Worm (Caenorhabditis elegans) whole organism, L2 larva: ENCODE measurements around the gene K11H12.11.

ENCODE experiments used
- C34F6.9 ChIP-seq: fragments of 150-350 bp; optimal IDR thresholded peaks from 2 replicates; lab custom pipeline; 2014; ENCODE audit warnings: missing biosample characterization, missing genetic modification characterization
- F13H6.1 ChIP-seq: sonication (generic microtip); optimal IDR thresholded peaks from 2 replicates; lab custom pipeline; 2016; ENCODE audit warnings: missing genetic modification characterization, missing compliant biosample characterization
- Y55F3AM.14 ChIP-seq: fragments of 200-800 bp; sonication (Bioruptor generic); optimal IDR thresholded peaks from 2 replicates; lab custom pipeline; 2018; ENCODE audit warnings: mild to moderate bottlenecking, missing genetic modification characterization, missing compliant biosample characterization
- ZK546.5 ChIP-seq: sonication (generic microtip); optimal IDR thresholded peaks from 2 replicates; lab custom pipeline; 2017; ENCODE audit warnings: missing biosample characterization, missing genetic modification characterization
- aly-2 ChIP-seq: fragments of 150-350 bp; optimal IDR thresholded peaks from 2 replicates; lab custom pipeline; 2014; ENCODE audit warnings: missing biosample characterization, missing genetic modification characterization
- ama-1 ChIP-seq: fragments of 150-350 bp; optimal IDR thresholded peaks from 2 replicates; lab custom pipeline; 2018; ENCODE audit warnings: inconsistent platforms
- blmp-1 ChIP-seq: sonication (generic microtip); optimal IDR thresholded peaks from 2 replicates; lab custom pipeline; 2017; ENCODE audit warnings: missing genetic modification characterization, mild to moderate bottlenecking, missing compliant biosample characterization, antibody characterized with exemption, moderate library complexity; ENCODE audit not compliant: insufficient read depth
- ceh-82 ChIP-seq: fragments of 150-350 bp; optimal IDR thresholded peaks from 2 replicates; lab custom pipeline; 2014; ENCODE audit warnings: missing biosample characterization, missing genetic modification characterization
- crh-2 ChIP-seq: sonication (generic microtip); optimal IDR thresholded peaks from 2 replicates; lab custom pipeline; 2017; ENCODE audit warnings: missing biosample characterization, missing genetic modification characterization
- dmd-4 ChIP-seq: sonication (generic microtip); optimal IDR thresholded peaks from 2 replicates; lab custom pipeline; 2017; ENCODE audit warnings: missing biosample characterization, missing genetic modification characterization
- egl-27 ChIP-seq: sonication (generic microtip); optimal IDR thresholded peaks from 3 replicates; lab custom pipeline; 2017; ENCODE audit warnings: missing biosample characterization, missing genetic modification reagents, missing genetic modification characterization
- elt-1 ChIP-seq: fragments of 150-350 bp; optimal IDR thresholded peaks from 2 replicates; lab custom pipeline; 2014; ENCODE audit warnings: missing biosample characterization, missing genetic modification characterization
- fos-1 ChIP-seq: fragments of 150-350 bp; optimal IDR thresholded peaks from 2 replicates; lab custom pipeline; 2014; ENCODE audit warnings: missing biosample characterization, missing genetic modification characterization
- gmeb-1 ChIP-seq: fragments of 150-350 bp; optimal IDR thresholded peaks from 2 replicates; lab custom pipeline; 2014; ENCODE audit warnings: missing biosample characterization, missing genetic modification characterization
- lin-11 ChIP-seq: fragments of 150-350 bp; sonication (generic microtip); optimal IDR thresholded peaks from 2 replicates; lab custom pipeline; 2014; ENCODE audit warnings: missing biosample characterization, missing genetic modification characterization, inconsistent platforms, mixed read lengths
- lin-13 ChIP-seq: fragments of 150-350 bp; optimal IDR thresholded peaks from 2 replicates; lab custom pipeline; 2014; ENCODE audit warnings: missing biosample characterization, missing genetic modification reagents, missing genetic modification characterization
- lsy-2 ChIP-seq, 2 experiments: fragments of 150-350 bp in 1 of 2; sonication (generic microtip) in 1 of 2; optimal IDR thresholded peaks; 2 replicates each; lab custom pipeline; 2014 to 2017; ENCODE audit warnings: missing biosample characterization in 2 of 2, missing genetic modification characterization in 2 of 2
- mab-5 ChIP-seq: fragments of 150-350 bp; optimal IDR thresholded peaks from 2 replicates; lab custom pipeline; 2014; ENCODE audit warnings: missing biosample characterization, missing genetic modification characterization
- mdl-1 ChIP-seq, 2 experiments: fragments of 150-350 bp in 1 of 2; sonication (generic microtip) in 1 of 2; optimal IDR thresholded peaks; 2 replicates each; lab custom pipeline; 2017; ENCODE audit warnings: missing biosample characterization in 2 of 2, missing genetic modification characterization in 2 of 2
- nhr-10 ChIP-seq: sonication (generic microtip); optimal IDR thresholded peaks from 2 replicates; lab custom pipeline; 2017; ENCODE audit warnings: missing biosample characterization, missing genetic modification characterization
- nhr-12 ChIP-seq: fragments of 150-350 bp; optimal IDR thresholded peaks from 2 replicates; lab custom pipeline; 2014; ENCODE audit warnings: missing biosample characterization, missing genetic modification characterization
- nhr-129 ChIP-seq: fragments of 150-350 bp; optimal IDR thresholded peaks from 2 replicates; lab custom pipeline; 2014; ENCODE audit warnings: missing biosample characterization, missing genetic modification characterization
- nhr-23 ChIP-seq: fragments of 150-350 bp; optimal IDR thresholded peaks from 2 replicates; lab custom pipeline; 2014; ENCODE audit warnings: missing biosample characterization, missing genetic modification reagents, missing genetic modification characterization
- nhr-237 ChIP-seq: fragments of 150-350 bp; optimal IDR thresholded peaks from 2 replicates; lab custom pipeline; 2014; ENCODE audit warnings: missing biosample characterization, missing genetic modification characterization
- nhr-25 ChIP-seq: fragments of 150-350 bp; sonication (generic microtip); optimal IDR thresholded peaks from 3 replicates; lab custom pipeline; 2014; ENCODE audit warnings: missing biosample characterization, missing genetic modification characterization
- nhr-6 ChIP-seq: fragments of 150-350 bp; optimal IDR thresholded peaks from 2 replicates; lab custom pipeline; 2014; ENCODE audit warnings: missing biosample characterization, missing genetic modification characterization
- nhr-77 ChIP-seq: fragments of 150-350 bp; optimal IDR thresholded peaks from 2 replicates; lab custom pipeline; 2014; ENCODE audit warnings: missing biosample characterization, missing genetic modification characterization
- peb-1 ChIP-seq: fragments of 150-350 bp; optimal IDR thresholded peaks from 2 replicates; lab custom pipeline; 2014; ENCODE audit warnings: missing biosample characterization, missing genetic modification characterization
- sem-4 ChIP-seq: fragments of 150-350 bp; optimal IDR thresholded peaks from 2 replicates; lab custom pipeline; 2014; ENCODE audit warnings: missing biosample characterization, missing genetic modification reagents, missing genetic modification characterization
- skn-1 ChIP-seq: sonication (generic microtip); optimal IDR thresholded peaks from 2 replicates; lab custom pipeline; 2017; ENCODE audit warnings: missing biosample characterization, missing genetic modification characterization
- sma-9 ChIP-seq, 2 experiments: fragments of 150-350 bp in 1 of 2; sonication (generic microtip) in 1 of 2; optimal IDR thresholded peaks; 2 replicates each; lab custom pipeline; 2014 to 2016; ENCODE audit warnings: missing genetic modification characterization in 2 of 2, mild to moderate bottlenecking in 1 of 2, missing biosample characterization in 1 of 2, missing compliant biosample characterization in 1 of 2, missing genetic modification reagents in 1 of 2, moderate library complexity in 1 of 2
- unc-62 ChIP-seq: fragments of 150-350 bp; optimal IDR thresholded peaks from 2 replicates; lab custom pipeline; 2014; ENCODE audit warnings: missing biosample characterization, missing genetic modification reagents, missing genetic modification characterization
- ztf-1 ChIP-seq: fragments of 200-800 bp; sonication (Bioruptor generic); conservative IDR thresholded peaks from 2 replicates; pipeline ENCODE4 v1.3.6; 2022; ENCODE audit warnings: missing genetic modification characterization, missing compliant biosample characterization
- ztf-11 ChIP-seq: sonication (generic microtip); optimal IDR thresholded peaks from 2 replicates; lab custom pipeline; 2017; ENCODE audit warnings: missing biosample characterization, missing genetic modification characterization

K11H12.11 gene

DNA sequence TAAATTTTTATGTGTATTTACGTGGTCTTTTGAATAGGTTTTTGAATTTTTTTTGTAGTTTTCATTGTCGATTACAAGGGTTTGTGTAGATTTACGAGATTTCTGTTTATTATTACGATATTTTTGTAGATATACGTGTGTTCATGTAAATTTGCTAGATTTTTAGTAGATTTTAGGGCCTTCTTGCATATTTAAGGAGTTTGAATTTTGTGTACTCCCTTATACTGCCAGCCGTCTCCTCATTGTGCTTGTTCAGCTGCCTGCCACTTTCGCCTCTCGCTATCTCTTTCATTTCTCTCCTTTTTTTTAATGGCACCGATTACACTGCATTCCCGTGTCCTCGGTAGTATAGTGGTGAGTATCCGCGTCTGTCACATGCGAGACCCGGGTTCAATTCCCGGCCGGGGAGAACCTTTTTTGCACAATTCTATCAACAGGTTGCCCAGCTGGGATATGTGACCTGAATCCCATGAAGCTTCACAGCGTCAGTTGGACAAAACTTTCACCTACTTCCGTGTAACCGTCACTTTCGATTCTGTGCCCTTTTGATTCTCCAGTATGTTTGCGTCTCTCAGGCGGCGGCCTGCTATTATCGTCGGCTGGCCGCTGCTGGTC is 12.5 kb upstream of the K11H12.11 start (continued):
- TF ChIP-seq blmp-1 (tag; lab: Kevin White, UChicago) (peak; percentile 87), nhr-23 (tag; lab: Kevin White, UChicago) (no peak), ztf-1 (GFP tag; lab: Robert Waterston, UW) (no peak), aly-2 (tag; lab: Kevin White, UChicago) (no peak)

DNA sequence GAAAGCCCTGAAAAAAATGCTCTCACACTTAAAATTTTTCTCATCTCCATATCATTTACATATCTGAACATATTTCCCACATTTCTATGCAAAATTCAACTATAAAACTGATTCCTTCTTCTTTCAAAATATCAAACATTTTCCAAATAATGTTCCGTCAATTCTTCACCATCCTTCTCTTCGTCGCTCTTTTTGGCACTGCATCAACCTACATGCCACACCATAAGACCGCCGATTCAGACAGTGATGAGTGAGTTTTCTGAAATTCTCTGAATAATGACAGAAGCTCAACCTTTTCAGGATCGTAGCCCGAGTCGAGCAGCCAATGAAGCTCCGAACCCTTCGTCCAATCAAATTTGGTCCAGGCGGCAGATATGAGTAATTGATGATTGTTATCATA is 5.9 kb upstream of the K11H12.11 start, which contains the start of gene K11H12.5:
Gene K11H12.5 (plus strand): TSS at position 301 of the 400 bp plus-strand sequence.
- TF ChIP-seq gmeb-1 (no peak), nhr-23 (tag; lab: Kevin White, UChicago) (no peak), C34F6.9 (tag; lab: Kevin White, UChicago) (no peak), ceh-82 (tag; lab: Kevin White, UChicago) (no peak), lin-13 (GFP tag; lab: Kevin White, UChicago) (no peak), ama-1 (no peak), ztf-11 (tag; lab: Kevin White, UChicago) (no peak), ZK546.5 (tag; lab: Kevin White, UChicago) (no peak), nhr-77 (tag; lab: Kevin White, UChicago) (no peak)

DNA sequence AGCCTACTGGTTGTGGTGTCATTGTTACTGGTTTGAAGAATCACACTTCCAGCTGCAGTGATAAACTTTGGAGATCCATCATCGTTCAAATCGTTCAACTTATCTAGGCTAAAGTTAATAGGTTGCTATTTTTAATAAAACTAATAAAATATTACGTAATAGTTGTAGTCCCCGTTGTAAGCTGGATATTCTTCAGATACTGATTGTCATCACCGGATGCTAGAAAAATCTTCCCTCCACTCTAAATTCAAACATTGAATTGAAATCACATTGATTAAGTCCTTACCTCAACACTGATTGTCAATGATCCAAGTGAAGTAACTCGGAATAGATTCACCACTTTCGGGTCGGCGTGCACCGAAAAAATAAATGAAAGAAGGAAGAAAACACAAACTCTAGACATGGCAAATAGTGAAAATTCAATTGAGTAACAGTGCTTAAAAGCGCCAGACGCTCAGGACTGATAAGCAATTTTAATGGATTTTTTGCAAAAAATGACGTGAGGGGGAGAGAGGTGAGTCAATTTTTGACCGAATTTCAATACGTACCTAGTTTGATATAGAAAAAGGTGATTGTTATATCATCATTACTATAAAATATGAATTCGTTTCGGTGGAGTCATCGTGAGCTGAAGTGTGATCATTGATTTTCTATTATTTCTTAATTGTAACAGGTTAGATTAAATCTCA is 5.3 kb upstream of the K11H12.11 start, which contains the start of the genes K11H12.4 and K11H12.10:
Gene K11H12.4 (minus strand): TSS at position 413 of the 689 bp plus-strand sequence.
Gene K11H12.10 (plus strand): TSS at position 605 of the 689 bp plus-strand sequence.
- TF ChIP-seq lin-11 (tag; lab: Kevin White, UChicago) (no peak), F13H6.1 (tag; lab: Kevin White, UChicago) (no peak), lsy-2 (tag; optimal IDR thresholded peaks at IDR 0.05; lab: Kevin White, UChicago) (no peak), fos-1 (peak; percentile 81)
- TF ChIP-seq, all 48 proteins: peak for 1

DNA sequence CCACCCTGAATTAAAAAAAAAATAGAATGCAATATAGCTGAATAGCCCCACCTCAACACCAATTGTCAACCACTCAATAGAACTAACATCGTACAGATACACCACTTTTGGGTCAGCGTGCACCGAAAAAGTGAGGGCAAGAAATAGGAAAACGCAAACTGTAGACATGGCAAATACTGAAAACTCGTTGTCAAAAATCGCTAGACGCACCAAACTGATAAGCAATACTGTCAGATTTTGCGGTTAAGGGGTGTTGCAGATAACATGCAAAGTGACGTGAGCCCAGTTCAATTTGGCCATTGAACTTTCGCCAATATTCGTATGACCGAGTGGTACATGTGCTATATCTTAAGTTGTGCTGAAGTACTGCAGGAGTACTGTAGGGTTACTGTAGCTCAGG is 3.0 kb upstream of the K11H12.11 start, which contains the start of gene K11H12.3:
Gene K11H12.3 (minus strand): TSS at position 168 of the 400 bp plus-strand sequence.
- TF ChIP-seq fos-1 (peak; percentile 81), lin-11 (tag; lab: Kevin White, UChicago) (no peak), elt-1 (tag; lab: Kevin White, UChicago) (no peak), nhr-23 (tag; lab: Kevin White, UChicago) (no peak), nhr-25 (no peak), sma-9 (GFP tag; optimal IDR thresholded peaks at IDR 0.05; lab: Kevin White, UChicago) (peak; percentile 58), sma-9 (tag; optimal IDR thresholded peaks at IDR 0.05; lab: Kevin White, UChicago) (no peak)

DNA sequence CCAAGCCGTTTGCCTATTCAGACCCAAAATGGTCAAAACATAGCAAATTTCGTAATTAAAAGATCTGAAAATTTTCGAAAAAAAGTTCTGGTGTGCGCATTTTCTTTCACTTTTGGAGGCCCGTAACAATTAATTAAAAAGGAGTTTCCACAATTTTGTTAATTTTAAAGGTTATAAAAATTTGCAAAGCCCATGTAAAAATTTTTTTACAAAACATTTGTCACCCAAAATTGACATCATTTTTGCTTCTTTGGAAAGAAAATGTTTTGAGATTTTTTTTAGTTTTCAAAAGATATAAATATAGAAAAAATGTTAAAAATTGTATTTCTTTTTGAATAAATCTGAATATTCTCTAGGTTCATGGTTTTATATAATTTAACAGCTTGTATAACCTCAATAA is 3.4 kb downstream of the K11H12.11 start, which contains the start of gene K11H12.6:
Gene K11H12.6 (plus strand): TSS at position 301 of the 400 bp plus-strand sequence.
- TF ChIP-seq mab-5 (tag; lab: Kevin White, UChicago) (no peak), fos-1 (no peak), lin-11 (tag; lab: Kevin White, UChicago) (no peak), nhr-12 (tag; lab: Kevin White, UChicago) (no peak), ZK546.5 (tag; lab: Kevin White, UChicago) (no peak), mdl-1 (tag; optimal IDR thresholded peaks at IDR 0.05; lab: Kevin White, UChicago) (no peak)
- TF ChIP-seq, all 48 proteins: peak for 0

DNA sequence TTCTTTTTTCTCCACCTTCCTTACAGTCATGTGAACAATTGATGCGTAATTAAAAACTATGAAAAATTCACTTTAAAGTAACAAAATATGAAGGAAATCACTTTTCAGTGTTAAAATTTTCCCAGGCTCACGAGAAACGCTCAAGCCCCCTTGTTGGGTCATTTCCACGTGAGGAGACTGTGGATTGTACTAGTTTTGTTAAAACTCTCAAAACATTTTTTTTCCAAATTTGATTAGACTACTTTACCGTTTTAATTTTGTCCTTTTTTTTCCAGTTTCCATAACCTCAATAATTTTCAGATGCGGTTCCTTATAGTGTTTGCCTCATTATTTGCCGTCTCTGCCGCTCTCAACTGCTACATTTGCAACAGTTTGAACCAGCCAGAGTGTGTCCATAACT is 5.1 kb downstream of the K11H12.11 start, which contains the start of gene K11H12.7:
Gene K11H12.7 (plus strand): TSS at position 301 of the 400 bp plus-strand sequence.
- TF ChIP-seq nhr-6 (tag; lab: Kevin White, UChicago) (no peak), aly-2 (tag; lab: Kevin White, UChicago) (no peak), elt-1 (tag; lab: Kevin White, UChicago) (no peak), egl-27 (tag; lab: Kevin White, UChicago) (no peak), nhr-237 (tag; lab: Kevin White, UChicago) (no peak)

DNA sequence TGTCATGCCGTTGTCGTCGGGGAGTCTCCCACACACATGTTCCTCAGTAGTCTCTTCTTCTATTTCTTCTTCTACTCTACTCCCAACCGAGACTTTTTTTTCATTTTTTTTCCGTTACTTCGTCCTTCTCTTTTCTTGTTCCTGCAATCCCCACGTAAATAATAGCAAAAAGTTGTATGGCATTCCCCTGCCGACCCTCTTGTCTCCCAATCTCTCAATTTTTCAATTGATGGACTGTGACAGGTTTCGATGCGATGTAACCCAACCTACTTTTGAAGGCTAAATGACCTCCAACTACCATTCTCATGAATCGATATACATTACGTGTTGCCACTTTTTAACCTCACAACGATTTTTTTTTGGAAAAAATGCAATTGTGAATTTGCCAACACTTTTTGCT is 6.2 kb downstream of the K11H12.11 start:
- TF ChIP-seq dmd-4 = no peak
- no peak for TF ChIP-seq aly-2 (tag; lab: Kevin White, UChicago)
- no peak for TF ChIP-seq nhr-77 (tag; lab: Kevin White, UChicago)
- no peak for TF ChIP-seq lin-13 (GFP tag; lab: Kevin White, UChicago)
- TF ChIP-seq unc-62 (GFP tag; lab: Kevin White, UChicago) = no peak
- TF ChIP-seq skn-1 (tag; lab: Kevin White, UChicago) = no peak
- TF ChIP-seq sem-4 (tag; lab: Kevin White, UChicago) = no peak
- no peak for TF ChIP-seq nhr-23 (tag; lab: Kevin White, UChicago)
- TF ChIP-seq gmeb-1 = no peak
- no peak for TF ChIP-seq ceh-82 (tag; lab: Kevin White, UChicago)
- TF ChIP-seq nhr-10 = no peak
- TF ChIP-seq ztf-1 (GFP tag; lab: Robert Waterston, UW) = no peak
- TF ChIP-seq peb-1 (tag; lab: Kevin White, UChicago) = no peak
- TF ChIP-seq ztf-11 (tag; lab: Kevin White, UChicago) = no peak
- peak; percentile 29 for TF ChIP-seq nhr-25
- no peak for TF ChIP-seq nhr-12 (tag; lab: Kevin White, UChicago)
- TF ChIP-seq blmp-1 (tag; lab: Kevin White, UChicago) = no peak
- no peak for TF ChIP-seq Y55F3AM.14 (GFP tag; lab: Kevin White, UChicago)
- TF ChIP-seq lin-11 (tag; lab: Kevin White, UChicago) = no peak
- no peak for TF ChIP-seq elt-1 (tag; lab: Kevin White, UChicago)
- TF ChIP-seq crh-2 (tag; lab: Kevin White, UChicago) = no peak
- no peak for TF ChIP-seq nhr-237 (tag; lab: Kevin White, UChicago)
- peak; percentile 10 for TF ChIP-seq nhr-129 (tag; lab: Kevin White, UChicago)
- no peak for TF ChIP-seq ZK546.5 (tag; lab: Kevin White, UChicago)
